Fruit fly (Drosophila melanogaster) whole organism, pupa: ENCODE results near the gene Drs.

Experiments
- CG10348 ChIP-seq: fragments of 200-800 bp; sonication (Bioruptor generic); IDR thresholded peaks from 2 replicates; pipeline ENCODE4 v1.3.6; 2022; ENCODE audit warnings: missing biosample characterization, missing genetic modification characterization
- CG12605 ChIP-seq: fragments of 200-800 bp; sonication (Bioruptor generic); IDR thresholded peaks from 2 replicates; pipeline ENCODE4 v1.3.6; 2022; ENCODE audit warnings: missing biosample characterization, missing genetic modification characterization
- CG13204 ChIP-seq: fragments of 200-800 bp; sonication (Bioruptor generic); optimal IDR thresholded peaks from 2 replicates; lab custom pipeline; 2018; ENCODE audit warnings: missing biosample characterization, mild to moderate bottlenecking, missing genetic modification characterization, moderate library complexity
- CG14655 ChIP-seq: fragments of 200-800 bp; sonication (Bioruptor generic); optimal IDR thresholded peaks from 3 replicates; lab custom pipeline; 2017; ENCODE audit warnings: mild to moderate bottlenecking, missing biosample characterization, missing genetic modification reagents, missing genetic modification characterization
- CG15710 ChIP-seq: fragments of 200-800 bp; sonication (Bioruptor generic); optimal IDR thresholded peaks from 2 replicates; lab custom pipeline; 2018; ENCODE audit warnings: missing biosample characterization, mild to moderate bottlenecking, missing genetic modification characterization, moderate library complexity
- CG17806 ChIP-seq: fragments of 200-800 bp; sonication (Bioruptor generic); optimal IDR thresholded peaks from 2 replicates; lab custom pipeline; 2018; ENCODE audit warnings: missing biosample characterization, mild to moderate bottlenecking, missing genetic modification characterization, moderate library complexity
- CG32121 ChIP-seq: fragments of 200-800 bp; sonication (Bioruptor generic); IDR thresholded peaks from 2 replicates; pipeline ENCODE4 v1.3.6; 2022; ENCODE audit warnings: missing biosample characterization, missing genetic modification characterization
- CG34367 ChIP-seq: fragments of 200-800 bp; sonication (Bioruptor generic); optimal IDR thresholded peaks from 2 replicates; lab custom pipeline; 2018; ENCODE audit warnings: missing biosample characterization, mild to moderate bottlenecking, missing genetic modification characterization
- CG4496 ChIP-seq: fragments of 200-800 bp; sonication (Bioruptor generic); IDR thresholded peaks from 3 replicates; pipeline ENCODE4 v1.3.6; 2022; ENCODE audit warnings: missing biosample characterization, missing genetic modification characterization
- CG8159 ChIP-seq: fragments of 200-800 bp; sonication (Bioruptor generic); optimal IDR thresholded peaks from 3 replicates; lab custom pipeline; 2018; ENCODE audit warnings: missing biosample characterization, mild to moderate bottlenecking, missing genetic modification characterization, moderate library complexity
- CG8301 ChIP-seq: fragments of 200-800 bp; sonication (Bioruptor generic); optimal IDR thresholded peaks from 2 replicates; lab custom pipeline; 2018; ENCODE audit warnings: missing biosample characterization, mild to moderate bottlenecking, missing genetic modification characterization
- CG9948 ChIP-seq: fragments of 200-800 bp; sonication (Bioruptor generic); optimal IDR thresholded peaks from 2 replicates; lab custom pipeline; 2018; ENCODE audit warnings: missing biosample characterization, mild to moderate bottlenecking, missing genetic modification characterization, moderate library complexity
- D1 ChIP-seq: fragments of 200-800 bp; sonication (Bioruptor generic); optimal IDR thresholded peaks from 2 replicates; lab custom pipeline; 2018; ENCODE audit warnings: missing biosample characterization, mild to moderate bottlenecking, missing genetic modification characterization, moderate library complexity
- EcR ChIP-seq: fragments of 200-800 bp; sonication (Bioruptor generic); optimal IDR thresholded peaks from 3 replicates; lab custom pipeline; 2019; ENCODE audit warnings: missing biosample characterization, missing genetic modification characterization, mild to moderate bottlenecking, moderate library complexity, missing genetic modification reagents
- Ets98B ChIP-seq: fragments of 200-800 bp; sonication (Bioruptor generic); IDR thresholded peaks from 2 replicates; pipeline ENCODE4 v1.3.6; 2022; ENCODE audit warnings: missing biosample characterization, missing genetic modification characterization
- Pif1A ChIP-seq: fragments of 200-800 bp; sonication (Bioruptor generic); optimal IDR thresholded peaks from 3 replicates; lab custom pipeline; 2016; ENCODE audit warnings: missing biosample characterization, missing genetic modification characterization
- Pif1B ChIP-seq: fragments of 200-800 bp; sonication (Bioruptor generic); optimal IDR thresholded peaks from 3 replicates; lab custom pipeline; 2016; ENCODE audit warnings: missing biosample characterization, missing genetic modification characterization
- Snoo ChIP-seq: fragments of 200-800 bp; sonication (Bioruptor generic); optimal IDR thresholded peaks from 3 replicates; lab custom pipeline; 2017; ENCODE audit warnings: missing biosample characterization, mild to moderate bottlenecking, missing genetic modification characterization, inconsistent platforms
- fd96Ca ChIP-seq: fragments of 200-800 bp; sonication (Bioruptor generic); IDR thresholded peaks from 3 replicates; pipeline ENCODE4 v1.3.6; 2022; ENCODE audit warnings: missing biosample characterization, missing genetic modification characterization
- gl ChIP-seq: fragments of 200-800 bp; sonication (Bioruptor generic); optimal IDR thresholded peaks from 2 replicates; lab custom pipeline; 2018; ENCODE audit warnings: missing biosample characterization, mild to moderate bottlenecking, missing genetic modification characterization
- rn ChIP-seq: fragments of 200-800 bp; sonication (Bioruptor generic); IDR thresholded peaks from 2 replicates; pipeline ENCODE4 v1.3.6; 2022; ENCODE audit warnings: missing biosample characterization, missing genetic modification characterization

Drs gene

dm6 chr3L:3390525-3390924 lies 21.2 kb downstream of the Drs start:
- TF ChIP-seq CG32121 (GFP tag; lab: Robert Waterston, UW) (no peak), Pif1A (no peak), EcR (GFP tag; lab: Kevin White, UChicago) (no peak), rn (GFP tag; lab: Robert Waterston, UW) (no peak), CG13204 (GFP tag; lab: Kevin White, UChicago) (no peak), Snoo (tag; lab: Kevin White, UChicago) (no peak), CG17806 (tag; lab: Kevin White, UChicago) (no peak), D1 (tag; lab: Kevin White, UChicago) (no peak), CG12605 (GFP tag; lab: Robert Waterston, UW) (no peak), CG9948 (tag; lab: Kevin White, UChicago) (no peak)

- TF ChIP-seq CG13204 (GFP tag; lab: Kevin White, UChicago) (no peak), CG10348 (GFP tag; lab: Robert Waterston, UW) (no peak), EcR (GFP tag; lab: Kevin White, UChicago) (no peak), CG4496 (GFP tag; lab: Robert Waterston, UW) (peak; percentile 68; the same call in 2 of the 3 replicates), gl (tag; lab: Kevin White, UChicago) (peak; percentile 69), fd96Ca (GFP tag; lab: Robert Waterston, UW) (peak; percentile 49; the same call in 1 of the 3 replicates), CG32121 (GFP tag; lab: Robert Waterston, UW) (no peak), CG8301 (peak; percentile 75), CG17806 (tag; lab: Kevin White, UChicago) (peak; percentile 87), CG8159 (tag; lab: Kevin White, UChicago) (peak; percentile 86), CG14655 (GFP tag; lab: Kevin White, UChicago) (peak; percentile 77), CG9948 (tag; lab: Kevin White, UChicago) (peak; percentile 82), Pif1A (peak; percentile 69), CG34367 (tag; lab: Kevin White, UChicago) (peak; percentile 67), Pif1B (peak; percentile 74), Snoo (tag; lab: Kevin White, UChicago) (peak; percentile 78), Ets98B (GFP tag; lab: Robert Waterston, UW) (peak; percentile 19; the same call in 1 of the 2 replicates), D1 (tag; lab: Kevin White, UChicago) (peak; percentile 23), CG12605 (GFP tag; lab: Robert Waterston, UW) (0 out of 2 replicates have a peak, but pooled peaks have one; percentile 9), CG15710 (tag; lab: Kevin White, UChicago) (peak; percentile 76), rn (GFP tag; lab: Robert Waterston, UW) (no peak)
- TF ChIP-seq, all 21 proteins: peak for 16
Measured at dm6 chr3L:3391871-3392270, 22.5 kb downstream of the Drs start.

- TF ChIP-seq Snoo (tag; lab: Kevin White, UChicago) (no peak), CG13204 (GFP tag; lab: Kevin White, UChicago) (no peak), EcR (GFP tag; lab: Kevin White, UChicago) (peak; percentile 94), rn (GFP tag; lab: Robert Waterston, UW) (peak; percentile 87), fd96Ca (GFP tag; lab: Robert Waterston, UW) (no peak; the same call in 2 of the 3 replicates), CG9948 (tag; lab: Kevin White, UChicago) (peak; percentile 88), Ets98B (GFP tag; lab: Robert Waterston, UW) (peak; percentile 8), CG8301 (peak; percentile 87), CG17806 (tag; lab: Kevin White, UChicago) (peak; percentile 91), D1 (tag; lab: Kevin White, UChicago) (peak; percentile 77), gl (tag; lab: Kevin White, UChicago) (no peak), CG12605 (GFP tag; lab: Robert Waterston, UW) (peak; percentile 58), CG14655 (GFP tag; lab: Kevin White, UChicago) (peak; percentile 96), CG4496 (GFP tag; lab: Robert Waterston, UW) (peak; percentile 85), Pif1B (no peak), Pif1A (no peak), CG8159 (tag; lab: Kevin White, UChicago) (peak; percentile 95)
Measured at dm6 chr3L:3393951-3394834, 24.8 kb downstream of the Drs start.

dm6 chr3L:3394854-3395723 lies 25.7 kb downstream of the Drs start:
- peak; percentile 99 for TF ChIP-seq CG34367 (tag; lab: Kevin White, UChicago)
- peak; percentile 95 for TF ChIP-seq CG17806 (tag; lab: Kevin White, UChicago)
- peak; percentile 75 for TF ChIP-seq CG32121 (GFP tag; lab: Robert Waterston, UW)
- TF ChIP-seq rn (GFP tag; lab: Robert Waterston, UW) = peak; percentile 95
- peak; percentile 43 for TF ChIP-seq D1 (tag; lab: Kevin White, UChicago)
- TF ChIP-seq Snoo (tag; lab: Kevin White, UChicago) = peak; percentile 94
- TF ChIP-seq CG15710 (tag; lab: Kevin White, UChicago) = peak; percentile 97
- peak; percentile 94 for TF ChIP-seq CG9948 (tag; lab: Kevin White, UChicago)
- peak; percentile 91 for TF ChIP-seq Ets98B (GFP tag; lab: Robert Waterston, UW)
- TF ChIP-seq CG10348 (GFP tag; lab: Robert Waterston, UW) = peak; percentile 55
- TF ChIP-seq fd96Ca (GFP tag; lab: Robert Waterston, UW) = peak; percentile 96
- peak; percentile 97 for TF ChIP-seq CG14655 (GFP tag; lab: Kevin White, UChicago)
- peak; percentile 94 for TF ChIP-seq EcR (GFP tag; lab: Kevin White, UChicago)
- peak; percentile 89 for TF ChIP-seq CG13204 (GFP tag; lab: Kevin White, UChicago)
- peak; percentile 97 for TF ChIP-seq CG8159 (tag; lab: Kevin White, UChicago)
- TF ChIP-seq Pif1A = peak; percentile 95
- peak; percentile 93 for TF ChIP-seq Pif1B
- peak; percentile 91 for TF ChIP-seq CG12605 (GFP tag; lab: Robert Waterston, UW)
- peak; percentile 95 for TF ChIP-seq gl (tag; lab: Kevin White, UChicago)
- peak; percentile 94 for TF ChIP-seq CG8301
- peak; percentile 95 for TF ChIP-seq CG4496 (GFP tag; lab: Robert Waterston, UW)
- TF ChIP-seq, all 21 proteins: peak for 21
